Worm (Caenorhabditis elegans): Measurements from ENCODE around the gene ZK1307.2.

ZK1307.2 gene

DNA sequence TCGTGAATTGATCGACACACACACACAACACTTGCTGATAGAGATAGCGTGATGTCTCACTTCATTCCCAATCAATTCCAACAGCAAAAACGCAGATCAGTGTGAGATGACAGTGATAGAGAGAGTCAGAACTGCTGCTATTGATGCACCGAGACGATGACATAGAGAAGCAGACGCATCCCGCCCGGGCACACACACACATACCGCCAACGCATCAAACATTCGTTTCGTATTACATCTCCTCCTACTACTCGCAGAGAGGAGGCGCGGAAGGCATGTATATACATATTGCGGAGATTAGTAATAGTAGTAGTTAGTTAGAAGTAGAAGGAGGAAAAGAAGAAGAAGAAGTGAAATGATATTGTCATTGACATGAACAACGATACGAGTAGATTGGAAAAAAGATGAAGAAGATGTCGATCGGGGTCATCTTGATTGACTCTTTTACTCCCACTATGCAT lies 34.3 kb downstream of the ZK1307.2 start (continued):
- TF ChIP-seq hif-1 (tag; optimal IDR thresholded peaks at IDR 0.05) (no peak), snpc-4 (tag; optimal IDR thresholded peaks at IDR 0.05) (no peak), rbr-2 (tag; optimal IDR thresholded peaks at IDR 0.05) (no peak), tra-1 (GFP tag; IDR thresholded peaks at IDR 0.05) (peak; percentile 53), pqm-1 (tag; optimal IDR thresholded peaks at IDR 0.05) (peak; percentile 41), vab-7 (GFP tag; IDR thresholded peaks at IDR 0.05) (no peak), Y75B8A.6 (GFP tag; IDR thresholded peaks at IDR 0.05) (no peak), duxl-1 (tag; optimal IDR thresholded peaks at IDR 0.05; ENCODE audit: poor library complexity) (no peak), spr-1 (tag; optimal IDR thresholded peaks at IDR 0.05) (peak; percentile 24), ceh-62 (tag; optimal IDR thresholded peaks at IDR 0.05) (no peak), Y5F2A.4 (GFP tag; optimal IDR thresholded peaks at IDR 0.05) (no peak), dmd-9 (GFP tag; IDR thresholded peaks at IDR 0.05) (no peak), aha-1 (tag) (peak; percentile 76), gei-8 (GFP tag; optimal IDR thresholded peaks at IDR 0.05) (no peak), lin-38 (GFP tag; IDR thresholded peaks at IDR 0.05) (peak; percentile 36), ZK546.5 (tag; optimal IDR thresholded peaks at IDR 0.05) (no peak), lin-13 (GFP tag; optimal IDR thresholded peaks at IDR 0.05) (no peak), mdt-29 (GFP tag; IDR thresholded peaks at IDR 0.05) (no peak), nhr-41 (GFP tag; IDR thresholded peaks at IDR 0.05) (0 out of 2 replicates have a peak, but pooled peaks have one; percentile 53), hlh-30 (tag; optimal IDR thresholded peaks at IDR 0.05; ENCODE audit: insufficient read depth) (peak; percentile 79), nhr-48 (tag; optimal IDR thresholded peaks at IDR 0.05) (no peak)

DNA sequence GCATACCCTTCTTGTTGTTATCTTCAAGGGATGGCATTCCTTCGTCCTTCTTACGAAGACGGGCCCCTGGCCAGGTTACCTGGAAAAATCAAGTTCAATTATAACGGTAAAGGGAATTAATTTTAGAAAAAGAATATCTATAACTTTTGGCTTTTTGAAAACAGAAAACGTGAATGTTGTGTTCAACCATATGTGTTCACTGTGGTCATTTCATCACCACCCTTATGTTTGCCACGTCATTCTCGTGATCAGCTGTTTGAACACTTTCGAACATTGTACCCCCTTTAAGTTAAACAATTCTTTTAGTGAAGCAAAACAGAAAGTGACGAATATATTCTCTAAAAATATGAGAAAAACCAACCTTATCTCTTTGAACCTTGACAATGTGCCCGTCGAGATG lies 35.0 kb downstream of the ZK1307.2 start:
- TF ChIP-seq jun-1 (tag; optimal IDR thresholded peaks at IDR 0.05), result no peak
- TF ChIP-seq lin-1 (GFP tag; IDR thresholded peaks at IDR 0.05), result no peak
- no peak for TF ChIP-seq gei-8 (GFP tag; optimal IDR thresholded peaks at IDR 0.05)
- TF ChIP-seq mep-1 (tag; optimal IDR thresholded peaks at IDR 0.05), result no peak
- TF ChIP-seq nhr-77 (tag; optimal IDR thresholded peaks at IDR 0.05), result no peak
- TF ChIP-seq saeg-2 (GFP tag; IDR thresholded peaks at IDR 0.05), result no peak
- no peak for TF ChIP-seq lir-3 (tag; optimal IDR thresholded peaks at IDR 0.05)
- no peak for TF ChIP-seq ctbp-1 (GFP tag; IDR thresholded peaks at IDR 0.05)
- TF ChIP-seq snpc-4 (tag; optimal IDR thresholded peaks at IDR 0.05), result no peak
- TF ChIP-seq nhr-28 (tag; optimal IDR thresholded peaks at IDR 0.05), result no peak
- TF ChIP-seq lim-7 (GFP tag; IDR thresholded peaks at IDR 0.05), result peak; percentile 31; the same call in 1 of the 2 replicates
- no peak for TF ChIP-seq zfp-3 (GFP tag; conservative IDR thresholded peaks at IDR 0.05)
- no peak for TF ChIP-seq ama-1 (optimal IDR thresholded peaks at IDR 0.05)
- TF ChIP-seq Y75B8A.6 (GFP tag; IDR thresholded peaks at IDR 0.05), result 0 out of 2 replicates have a peak, but pooled peaks have one; percentile 32
- no peak for TF ChIP-seq nhr-102 (tag; optimal IDR thresholded peaks at IDR 0.05)
- no peak for TF ChIP-seq madf-5 (GFP tag; IDR thresholded peaks at IDR 0.05)

DNA sequence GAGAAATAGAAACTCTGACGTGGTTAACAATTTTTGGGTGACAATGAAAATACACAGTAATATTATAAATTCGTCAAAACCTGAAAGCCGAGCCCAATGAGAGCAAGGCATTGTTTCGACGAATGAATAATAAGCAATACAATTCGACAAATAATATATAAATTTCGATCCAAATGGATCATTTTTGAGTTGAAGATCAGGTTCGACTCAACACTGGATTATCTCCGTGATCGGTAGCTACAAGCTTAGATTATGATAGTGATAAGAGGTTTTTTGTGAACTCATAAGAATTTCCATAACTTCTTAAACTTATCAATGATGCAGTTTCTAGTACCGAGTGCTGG lies 35.9 kb downstream of the ZK1307.2 start:
- TF ChIP-seq lin-15B (tag; optimal IDR thresholded peaks at IDR 0.05), result peak; percentile 12
- TF ChIP-seq dmd-6 (GFP tag; IDR thresholded peaks at IDR 0.05), result peak; percentile 19; the same call in 1 of the 2 replicates
- peak; percentile 10 for TF ChIP-seq duxl-1 (tag; optimal IDR thresholded peaks at IDR 0.05; ENCODE audit: poor library complexity)
- TF ChIP-seq aha-1 (tag), result peak; percentile 76
- no peak for TF ChIP-seq hif-1 (tag; optimal IDR thresholded peaks at IDR 0.05)
- TF ChIP-seq fos-1 (tag; optimal IDR thresholded peaks at IDR 0.05), result peak; percentile 27
- no peak for TF ChIP-seq nhr-10 (tag; optimal IDR thresholded peaks at IDR 0.05)
- TF ChIP-seq ceh-44 (GFP tag; IDR thresholded peaks at IDR 0.05), result 0 out of 2 replicates have a peak, but pooled peaks have one; percentile 7
